Fruit fly (Drosophila melanogaster) whole organism, wandering third instar larva: ENCODE results near the gene Ufd4.

ENCODE experiments used
- Abd-B ChIP-seq: fragments of >200 bp; optimal IDR thresholded peaks from 2 replicates; lab custom pipeline; 2017; ENCODE audit warnings: missing biosample characterization, missing genetic modification characterization
- CG32264 ChIP-seq: fragments of 200-800 bp; sonication (Bioruptor generic); optimal IDR thresholded peaks from 2 replicates; lab custom pipeline; 2016; ENCODE audit warnings: missing biosample characterization, missing genetic modification characterization
- Dfd ChIP-seq: fragments of >200 bp; optimal IDR thresholded peaks from 2 replicates; lab custom pipeline; 2017; ENCODE audit warnings: missing biosample characterization, missing genetic modification characterization
- Dif ChIP-seq: fragments of 200-275, 200-300 bp; sonication (Bioruptor generic); optimal IDR thresholded peaks from 2 replicates; lab custom pipeline; 2018; ENCODE audit warnings: missing biosample characterization, missing genetic modification characterization; ENCODE audit not compliant: partially characterized antibody
- GATAd ChIP-seq: sonication (Bioruptor generic); optimal IDR thresholded peaks from 2 replicates; lab custom pipeline; 2016; ENCODE audit warnings: missing biosample characterization, missing genetic modification characterization
- Vsx2 ChIP-seq: fragments of 200-300, 225-300 bp; sonication (Bioruptor generic); optimal IDR thresholded peaks from 2 replicates; lab custom pipeline; 2018; ENCODE audit warnings: missing biosample characterization, missing genetic modification characterization; ENCODE audit not compliant: partially characterized antibody
- br ChIP-seq: fragments of 200-800 bp; sonication (Bioruptor generic); optimal IDR thresholded peaks from 2 replicates; lab custom pipeline; 2016; ENCODE audit warnings: missing biosample characterization, missing genetic modification characterization
- dmrt93B ChIP-seq: fragments of 200-800 bp; sonication (Bioruptor generic); optimal IDR thresholded peaks from 2 replicates; lab custom pipeline; 2018; ENCODE audit warnings: missing biosample characterization, mild to moderate bottlenecking, missing genetic modification characterization
- ey ChIP-seq: fragments of 200-800 bp; sonication (Bioruptor generic); optimal IDR thresholded peaks from 2 replicates; lab custom pipeline; 2016; ENCODE audit warnings: missing biosample characterization, missing genetic modification characterization
- foxo ChIP-seq, 2 experiments: fragments of 200-800 bp; sonication (Bioruptor generic); optimal IDR thresholded peaks; 2 replicates in 1 of 2; 3 replicates in 1 of 2; lab custom pipeline; 2016 to 2017; ENCODE audit warnings: missing biosample characterization in 2 of 2, missing genetic modification characterization in 2 of 2
- h ChIP-seq: fragments of 200-800 bp; sonication (Bioruptor generic); optimal IDR thresholded peaks from 3 replicates; lab custom pipeline; 2016; ENCODE audit warnings: missing biosample characterization, mild to moderate bottlenecking, missing genetic modification characterization
- pan ChIP-seq: fragments of >200 bp; optimal IDR thresholded peaks from 2 replicates; lab custom pipeline; 2017
- psq ChIP-seq: fragments of 200-800 bp; sonication (Bioruptor generic); optimal IDR thresholded peaks from 3 replicates; lab custom pipeline; 2017; ENCODE audit warnings: missing biosample characterization, mild to moderate bottlenecking, missing genetic modification characterization, moderate library complexity
- sv ChIP-seq: fragments of 200-800 bp; sonication (Bioruptor generic); optimal IDR thresholded peaks from 3 replicates; lab custom pipeline; 2016; ENCODE audit warnings: missing biosample characterization, missing genetic modification characterization

- TF ChIP-seq pan (no peak), foxo (GFP tag; optimal IDR thresholded peaks at IDR 0.05; lab: Kevin White, UChicago) (no peak), Vsx2 (no peak), Dfd (no peak), dmrt93B (GFP tag; lab: Kevin White, UChicago) (no peak), CG32264 (GFP tag; lab: Kevin White, UChicago) (no peak), sv (GFP tag; lab: Kevin White, UChicago) (no peak), br (GFP tag; lab: Kevin White, UChicago) (no peak), psq (GFP tag; lab: Kevin White, UChicago) (no peak), h (GFP tag; lab: Kevin White, UChicago) (no peak), ey (GFP tag; lab: Kevin White, UChicago) (no peak), Dif (GFP tag; lab: Kevin White, UChicago) (no peak), Abd-B (no peak), GATAd (GFP tag; lab: Kevin White, UChicago) (no peak)
Measured at dm6 chr2L:10232152-10232816, 59.9 kb downstream of the Ufd4 start, which contains the start of gene eEF1delta.
